Fruit fly (Drosophila melanogaster) whole organism, embryonic: ENCODE data around the gene scyl.
A peak's percentile ranks its signal among the peaks of the same experiment; 100 is the strongest.

Experiments used
- Aef1 ChIP-seq: fragments of 200-800 bp; sonication (Bioruptor generic); IDR thresholded peaks from 3 replicates; pipeline ENCODE4 v1.3.6; 2022; ENCODE audit warnings: missing biosample characterization, missing genetic modification characterization
- CG10431 ChIP-seq: fragments of 200-800 bp; sonication (Bioruptor generic); optimal IDR thresholded peaks from 3 replicates; lab custom pipeline; 2018; ENCODE audit warnings: missing biosample characterization, mild to moderate bottlenecking, missing genetic modification characterization
- CG12104 ChIP-seq: fragments of 200-800 bp; sonication (Bioruptor generic); optimal IDR thresholded peaks from 3 replicates; lab custom pipeline; 2016; ENCODE audit warnings: missing biosample characterization, missing genetic modification characterization
- CG12236 ChIP-seq: fragments of 200-800 bp; sonication (Bioruptor generic); optimal IDR thresholded peaks from 2 replicates; lab custom pipeline; 2016; ENCODE audit warnings: missing biosample characterization, missing genetic modification characterization
- CG13424 ChIP-seq: fragments of 200-800 bp; sonication (Bioruptor generic); optimal IDR thresholded peaks from 2 replicates; lab custom pipeline; 2019; ENCODE audit warnings: missing biosample characterization, mild to moderate bottlenecking, missing genetic modification characterization, moderate library complexity
- CG13775 ChIP-seq: fragments of 200-800 bp; sonication (Bioruptor generic); optimal IDR thresholded peaks from 3 replicates; lab custom pipeline; 2017; ENCODE audit warnings: missing biosample characterization, mild to moderate bottlenecking, missing genetic modification characterization
- CG13894 ChIP-seq: fragments of 200-800 bp; sonication (Bioruptor generic); optimal IDR thresholded peaks from 3 replicates; lab custom pipeline; 2018; ENCODE audit warnings: missing biosample characterization, mild to moderate bottlenecking, missing genetic modification characterization, moderate library complexity
- CG15514 ChIP-seq: fragments of 200-800 bp; sonication (Bioruptor generic); optimal IDR thresholded peaks from 3 replicates; lab custom pipeline; 2017; ENCODE audit warnings: missing biosample characterization, missing genetic modification characterization, mild to moderate bottlenecking, moderate library complexity, missing genetic modification reagents
- CG15696 ChIP-seq: fragments of 200-800 bp; sonication (Bioruptor generic); optimal IDR thresholded peaks from 2 replicates; lab custom pipeline; 2019; ENCODE audit warnings: missing biosample characterization, mild to moderate bottlenecking, missing genetic modification characterization, moderate library complexity
- CG18619 ChIP-seq: fragments of 200-800 bp; sonication (Bioruptor generic); optimal IDR thresholded peaks from 3 replicates; lab custom pipeline; 2017; ENCODE audit warnings: missing biosample characterization, mild to moderate bottlenecking, missing genetic modification characterization
- CG2120 ChIP-seq: fragments of 200-800 bp; sonication (Bioruptor generic); optimal IDR thresholded peaks from 3 replicates; lab custom pipeline; 2016; ENCODE audit warnings: missing biosample characterization, missing genetic modification characterization
- CG2199 ChIP-seq: fragments of 200-800 bp; sonication (Bioruptor generic); IDR thresholded peaks from 3 replicates; pipeline ENCODE4 v1.3.6; 2022; ENCODE audit warnings: missing biosample characterization, missing genetic modification characterization
- CG2678 ChIP-seq: fragments of 200-800 bp; sonication (Bioruptor generic); optimal IDR thresholded peaks from 3 replicates; lab custom pipeline; 2019; ENCODE audit warnings: missing biosample characterization, mild to moderate bottlenecking, missing genetic modification characterization, moderate library complexity
- CG32767 ChIP-seq: fragments of 200-800 bp; sonication (Bioruptor generic); IDR thresholded peaks from 2 replicates; pipeline ENCODE4 v1.3.6; 2022; ENCODE audit warnings: missing biosample characterization, missing genetic modification characterization
- CG32772 ChIP-seq: fragments of 200-800 bp; sonication (Bioruptor generic); IDR thresholded peaks from 2 replicates; pipeline ENCODE4 v1.3.6; 2022; ENCODE audit warnings: missing biosample characterization, missing genetic modification characterization
- CG33557 ChIP-seq: fragments of 200-800 bp; sonication (Bioruptor generic); optimal IDR thresholded peaks from 2 replicates; lab custom pipeline; 2019; ENCODE audit warnings: missing biosample characterization, mild to moderate bottlenecking, missing genetic modification characterization, moderate library complexity
- CG3847 ChIP-seq: fragments of 200-800 bp; sonication (Bioruptor generic); IDR thresholded peaks from 2 replicates; pipeline ENCODE4 v1.3.6; 2022; ENCODE audit warnings: missing biosample characterization, missing genetic modification characterization
- CG4404 ChIP-seq: fragments of 200-800 bp; sonication (Bioruptor generic); IDR thresholded peaks from 2 replicates; pipeline ENCODE4 v1.3.6; 2022; ENCODE audit warnings: missing biosample characterization, missing genetic modification characterization
- CG8281 ChIP-seq: fragments of 200-800 bp; sonication (Bioruptor generic); optimal IDR thresholded peaks from 2 replicates; lab custom pipeline; 2018; ENCODE audit warnings: missing biosample characterization, mild to moderate bottlenecking, missing genetic modification characterization, moderate library complexity
- CG8924 ChIP-seq: fragments of 200-800 bp; optimal IDR thresholded peaks from 3 replicates; lab custom pipeline; 2019; ENCODE audit warnings: missing biosample characterization, mild to moderate bottlenecking, missing genetic modification characterization, moderate library complexity
- CG9727 ChIP-seq: fragments of 200-800 bp; sonication (Bioruptor generic); optimal IDR thresholded peaks from 3 replicates; lab custom pipeline; 2017; ENCODE audit warnings: missing biosample characterization, mild to moderate bottlenecking, missing genetic modification characterization
- Fer3 ChIP-seq: fragments of 200-800 bp; sonication (Bioruptor generic); optimal IDR thresholded peaks from 2 replicates; lab custom pipeline; 2018; ENCODE audit warnings: missing biosample characterization, mild to moderate bottlenecking, missing genetic modification characterization, moderate library complexity
- HHEX ChIP-seq: fragments of 200-800 bp; sonication (Bioruptor generic); optimal IDR thresholded peaks from 3 replicates; lab custom pipeline; 2017; ENCODE audit warnings: missing biosample characterization, mild to moderate bottlenecking, missing genetic modification characterization, missing genetic modification reagents
- Hmr ChIP-seq: fragments of 200-800 bp; sonication (Bioruptor generic); optimal IDR thresholded peaks from 3 replicates; lab custom pipeline; 2017; ENCODE audit warnings: mild to moderate bottlenecking, missing biosample characterization, missing genetic modification reagents, missing genetic modification characterization
- Hr39 ChIP-seq: fragments of >200 bp; optimal IDR thresholded peaks from 2 replicates; lab custom pipeline; 2017
- Jarid2 ChIP-seq: fragments of 200-800 bp; sonication (Bioruptor generic); optimal IDR thresholded peaks from 3 replicates; lab custom pipeline; 2017; ENCODE audit warnings: mild to moderate bottlenecking, missing biosample characterization, missing genetic modification reagents, missing genetic modification characterization
- Meics ChIP-seq: fragments of 200-800 bp; sonication (Bioruptor generic); optimal IDR thresholded peaks from 2 replicates; lab custom pipeline; 2017; ENCODE audit warnings: missing biosample characterization, mild to moderate bottlenecking, missing genetic modification characterization
- Oli ChIP-seq: fragments of 200-800 bp; sonication (Bioruptor generic); optimal IDR thresholded peaks from 2 replicates; lab custom pipeline; 2018; ENCODE audit warnings: missing biosample characterization, mild to moderate bottlenecking, missing genetic modification characterization, moderate library complexity
- PHDP ChIP-seq: fragments of 200-800 bp; sonication (Bioruptor generic); optimal IDR thresholded peaks from 3 replicates; lab custom pipeline; 2018; ENCODE audit warnings: missing biosample characterization, mild to moderate bottlenecking, missing genetic modification characterization, moderate library complexity
- Ptx1 ChIP-seq: fragments of 200-800 bp; sonication (Bioruptor generic); IDR thresholded peaks from 2 replicates; pipeline ENCODE4 v1.3.6; 2022; ENCODE audit warnings: missing biosample characterization, missing genetic modification characterization
- Rfx ChIP-seq: fragments of 200-800 bp; sonication (Bioruptor generic); IDR thresholded peaks from 2 replicates; pipeline ENCODE4 v1.3.6; 2022; ENCODE audit warnings: missing biosample characterization, missing genetic modification characterization
- Xrp1 ChIP-seq: fragments of 200-800 bp; sonication (Bioruptor generic); IDR thresholded peaks from 2 replicates; pipeline ENCODE4 v1.3.6; 2022; ENCODE audit warnings: missing biosample characterization, missing genetic modification characterization
- caup ChIP-seq: fragments of 200-800 bp; sonication (Bioruptor generic); optimal IDR thresholded peaks from 3 replicates; lab custom pipeline; 2017; ENCODE audit warnings: missing biosample characterization, mild to moderate bottlenecking, missing genetic modification characterization, moderate library complexity; ENCODE audit not compliant: severe bottlenecking
- dimm ChIP-seq: fragments of 200-800 bp; sonication (Bioruptor generic); IDR thresholded peaks from 2 replicates; pipeline ENCODE4 v1.3.6; 2022; ENCODE audit warnings: missing biosample characterization, missing genetic modification characterization
- dmrt11E ChIP-seq: fragments of 200-800 bp; sonication (Bioruptor generic); optimal IDR thresholded peaks from 3 replicates; lab custom pipeline; 2018; ENCODE audit warnings: missing biosample characterization, mild to moderate bottlenecking, missing genetic modification characterization, moderate library complexity
- dmrt99B ChIP-seq: fragments of 200-800 bp; sonication (Bioruptor generic); optimal IDR thresholded peaks from 2 replicates; lab custom pipeline; 2018; ENCODE audit warnings: missing biosample characterization, mild to moderate bottlenecking, missing genetic modification characterization, moderate library complexity
- gsb-n ChIP-seq: fragments of 200-800 bp; sonication (Bioruptor generic); optimal IDR thresholded peaks from 3 replicates; lab custom pipeline; 2018; ENCODE audit warnings: missing biosample characterization, mild to moderate bottlenecking, missing genetic modification characterization
- hkb ChIP-seq, 2 experiments: fragments of 200-800 bp in 1 of 2; fragments of >200 bp in 1 of 2; sonication (Bioruptor generic) in 1 of 2; IDR thresholded peaks in 1 of 2; optimal IDR thresholded peaks in 1 of 2; 2 replicates each; pipeline versions ENCODE4 v1.3.6 to Lab custom; 2017 to 2022; ENCODE audit warnings: missing biosample characterization in 1 of 2, missing genetic modification characterization in 1 of 2
- knrl ChIP-seq: fragments of 200-800 bp; sonication (Bioruptor generic); IDR thresholded peaks from 3 replicates; pipeline ENCODE4 v1.3.6; 2022; ENCODE audit warnings: missing biosample characterization, missing genetic modification characterization; ENCODE audit not compliant: partially characterized antibody
- lab ChIP-seq: fragments of 200-800 bp; sonication (Bioruptor generic); optimal IDR thresholded peaks from 3 replicates; lab custom pipeline; 2017; ENCODE audit warnings: missing biosample characterization, missing genetic modification characterization, mild to moderate bottlenecking, moderate library complexity, missing genetic modification reagents
- lilli ChIP-seq: fragments of 200-800 bp; sonication (Bioruptor generic); optimal IDR thresholded peaks from 3 replicates; lab custom pipeline; 2016; ENCODE audit warnings: missing biosample characterization, missing genetic modification characterization
- prd ChIP-seq, 3 experiments: fragments of >200 bp in 2 of 3; fragments of 200-800 bp in 1 of 3; sonication (Bioruptor generic) in 1 of 3; optimal IDR thresholded peaks in 2 of 3; IDR thresholded peaks in 1 of 3; 2 replicates in 2 of 3; 3 replicates in 1 of 3; pipeline versions ENCODE4 v1.3.6 to Lab custom; 2017 to 2022; ENCODE audit warnings: missing biosample characterization in 1 of 3, missing genetic modification characterization in 1 of 3
- rib ChIP-seq: fragments of 200-800 bp; sonication (Bioruptor generic); IDR thresholded peaks from 2 replicates; pipeline ENCODE4 v1.3.6; 2022; ENCODE audit warnings: missing biosample characterization, missing genetic modification characterization
- row ChIP-seq: fragments of 200-800 bp; sonication (Bioruptor generic); IDR thresholded peaks from 3 replicates; pipeline ENCODE4 v1.3.6; 2022; ENCODE audit warnings: missing biosample characterization, missing genetic modification characterization
- slou ChIP-seq: fragments of 200-800 bp; sonication (Bioruptor generic); optimal IDR thresholded peaks from 3 replicates; lab custom pipeline; 2016; ENCODE audit warnings: missing biosample characterization, missing genetic modification characterization
- sqz ChIP-seq: fragments of 200-800 bp; sonication (Bioruptor generic); optimal IDR thresholded peaks from 3 replicates; lab custom pipeline; 2018; ENCODE audit warnings: missing biosample characterization, mild to moderate bottlenecking, missing genetic modification characterization
- twi ChIP-seq: fragments of 200-800 bp; optimal IDR thresholded peaks from 2 replicates; lab custom pipeline; 2019; ENCODE audit warnings: missing biosample characterization, mild to moderate bottlenecking, missing genetic modification characterization, moderate library complexity
- zf30C ChIP-seq: fragments of 200-800 bp; sonication (Bioruptor generic); optimal IDR thresholded peaks from 3 replicates; lab custom pipeline; 2018; ENCODE audit warnings: missing biosample characterization, mild to moderate bottlenecking, missing genetic modification characterization

Gene scyl

dm6 chr3L:11276020-11276419 lies 23.9 kb downstream of the scyl start:
- peak; percentile 87; the same call in 2 of the 3 replicates for TF ChIP-seq CG2199 (GFP tag; lab: Robert Waterston, UW)
- peak; percentile 57 for TF ChIP-seq CG33557 (GFP tag; lab: Kevin White, UChicago)
- no peak for TF ChIP-seq CG12236 (GFP tag; lab: Kevin White, UChicago)
- peak; percentile 7 for TF ChIP-seq PHDP (tag; lab: Kevin White, UChicago)
- TF ChIP-seq row (GFP tag; lab: Robert Waterston, UW): peak; percentile 34; the same call in 1 of the 3 replicates
- TF ChIP-seq dimm: 0 out of 2 replicates have a peak, but pooled peaks have one; percentile 14
- peak; percentile 12 for TF ChIP-seq CG15514
- TF ChIP-seq Jarid2: no peak
- peak; percentile 5 for TF ChIP-seq CG13424
- peak; percentile 61 for TF ChIP-seq CG32772 (GFP tag; lab: Robert Waterston, UW)
- TF ChIP-seq HHEX (GFP tag; lab: Kevin White, UChicago): peak; percentile 1
- peak; percentile 20 for TF ChIP-seq Meics
- TF ChIP-seq CG8924 (tag; lab: Kevin White, UChicago): peak; percentile 4
- TF ChIP-seq CG9727 (GFP tag; lab: Kevin White, UChicago): peak; percentile 18
- TF ChIP-seq CG13894 (tag; lab: Kevin White, UChicago): peak; percentile 10
- TF ChIP-seq lab (GFP tag; lab: Kevin White, UChicago): peak; percentile 31
- peak; percentile 32 for TF ChIP-seq Hmr
- TF ChIP-seq dmrt11E: peak; percentile 14
- TF ChIP-seq CG2678: peak; percentile 21
- peak; percentile 39 for TF ChIP-seq twi (tag; lab: Kevin White, UChicago)
- no peak for TF ChIP-seq CG3847
- TF ChIP-seq CG12104 (GFP tag; lab: Kevin White, UChicago): peak; percentile 16
- TF ChIP-seq rib (GFP tag; lab: Robert Waterston, UW): 0 out of 2 replicates have a peak, but pooled peaks have one; percentile 25
- no peak for TF ChIP-seq CG13775
- peak; percentile 16 for TF ChIP-seq CG2120 (GFP tag; lab: Kevin White, UChicago)
- TF ChIP-seq CG4404 (GFP tag; lab: Robert Waterston, UW): no peak
- no peak for TF ChIP-seq CG8281 (tag; lab: Kevin White, UChicago)
- no peak for TF ChIP-seq Hr39 (lab: Kevin White, UChicago)
- TF ChIP-seq hkb (optimal IDR thresholded peaks at IDR 0.05; lab: Kevin White, UChicago): no peak
- TF ChIP-seq hkb (GFP tag; IDR thresholded peaks at IDR 0.05; lab: Robert Waterston, UW): 0 out of 2 replicates have a peak, but pooled peaks have one; percentile 13
- TF ChIP-seq CG15696: peak; percentile 36
- no peak for TF ChIP-seq prd (optimal IDR thresholded peaks at IDR 0.05; lab: Kevin White, UChicago)
- 0 out of 3 replicates have a peak, but pooled peaks have one; percentile 23 for TF ChIP-seq prd (GFP tag; IDR thresholded peaks at IDR 0.05; lab: Robert Waterston, UW)
- TF ChIP-seq dmrt99B (tag; lab: Kevin White, UChicago): peak; percentile 4
- TF ChIP-seq Fer3 (tag; lab: Kevin White, UChicago): no peak
- TF ChIP-seq Aef1: 0 out of 3 replicates have a peak, but pooled peaks have one; percentile 11
- peak; percentile 9 for TF ChIP-seq Oli
- TF ChIP-seq zf30C (GFP tag; lab: Kevin White, UChicago): peak; percentile 13
- TF ChIP-seq CG18619: peak; percentile 18
- TF ChIP-seq knrl (GFP tag; lab: Robert Waterston, UW): no peak
- TF ChIP-seq CG32767 (GFP tag; lab: Robert Waterston, UW): no peak
- no peak for TF ChIP-seq slou (GFP tag; lab: Kevin White, UChicago)
- peak; percentile 23; the same call in 1 of the 2 replicates for TF ChIP-seq Ptx1 (GFP tag; lab: Robert Waterston, UW)
- no peak for TF ChIP-seq CG10431
- TF ChIP-seq Rfx (GFP tag; lab: Robert Waterston, UW): 0 out of 2 replicates have a peak, but pooled peaks have one; percentile 24
- TF ChIP-seq caup (GFP tag; lab: Kevin White, UChicago): peak; percentile 49
- TF ChIP-seq sqz (GFP tag; lab: Kevin White, UChicago): peak; percentile 34
- peak; percentile 12 for TF ChIP-seq lilli
- peak; percentile 32 for TF ChIP-seq Xrp1 (GFP tag; lab: Robert Waterston, UW)
- TF ChIP-seq gsb-n (tag; lab: Kevin White, UChicago): peak; percentile 2
